Worm (Caenorhabditis elegans): ENCODE measurements around the gene his-4.

Gene his-4

ce11 chrV:16047508-16047907, 7.2 kb upstream of the his-4 start, which contains the start of gene str-198:
Gene str-198 (plus strand): TSS chrV:16047808.
- TF ChIP-seq npax-4 (tag; optimal IDR thresholded peaks at IDR 0.05) = no peak
- TF ChIP-seq ceh-19 (GFP tag; optimal IDR thresholded peaks at IDR 0.05) = no peak
- no peak for TF ChIP-seq hlh-8 (tag; optimal IDR thresholded peaks at IDR 0.05)
- no peak for TF ChIP-seq elt-2 (tag; optimal IDR thresholded peaks at IDR 0.05)
- no peak for TF ChIP-seq ahr-1 (tag; optimal IDR thresholded peaks at IDR 0.05)
- TF ChIP-seq ceh-48 (tag; optimal IDR thresholded peaks at IDR 0.05) = no peak
- TF ChIP-seq K09A11.1 (tag; optimal IDR thresholded peaks at IDR 0.05; ENCODE audit: insufficient read depth) = no peak

ce11 chrV:16047052-16047451, 6.7 kb upstream of the his-4 start:
- TF ChIP-seq ref-2 (tag; optimal IDR thresholded peaks at IDR 0.05) = no peak
- TF ChIP-seq ceh-18 (tag; optimal IDR thresholded peaks at IDR 0.05) = no peak
- TF ChIP-seq ceh-22 (tag; optimal IDR thresholded peaks at IDR 0.05) = no peak
- TF ChIP-seq hlh-6 (tag; optimal IDR thresholded peaks at IDR 0.05) = no peak

ce11 chrV:16046573-16046972, 6.3 kb upstream of the his-4 start, which contains the start of gene ZK285.2:
Gene ZK285.2 (plus strand): TSS chrV:16046873.
- no peak for TF ChIP-seq mec-3 (tag; optimal IDR thresholded peaks at IDR 0.05; ENCODE audit: borderline replicate concordance)
- TF ChIP-seq zip-5 (tag; optimal IDR thresholded peaks at IDR 0.05) = no peak
- no peak for TF ChIP-seq unc-3 (GFP tag; conservative IDR thresholded peaks at IDR 0.05)
- TF ChIP-seq unc-3 (tag; optimal IDR thresholded peaks at IDR 0.05) = no peak
- no peak for TF ChIP-seq nfya-1 (tag; optimal IDR thresholded peaks at IDR 0.05)
- no peak for TF ChIP-seq C08G9.2 (tag; optimal IDR thresholded peaks at IDR 0.05)
- no peak for TF ChIP-seq fax-1 (tag; optimal IDR thresholded peaks at IDR 0.05)
- TF ChIP-seq gmeb-2 (tag; optimal IDR thresholded peaks at IDR 0.05) = no peak
- TF ChIP-seq lim-6 (tag; optimal IDR thresholded peaks at IDR 0.05) = no peak
- TF ChIP-seq ceh-34 (tag; optimal IDR thresholded peaks at IDR 0.05) = no peak
- TF ChIP-seq nhr-232 (tag; optimal IDR thresholded peaks at IDR 0.05) = no peak
- TF ChIP-seq madf-2 (tag; optimal IDR thresholded peaks at IDR 0.05) = no peak

- TF ChIP-seq pha-4 (tag; optimal IDR thresholded peaks at IDR 0.05) (no peak), ceh-30 (tag; optimal IDR thresholded peaks at IDR 0.05) (no peak), tbx-7 (tag; optimal IDR thresholded peaks at IDR 0.05) (no peak), fkh-10 (GFP tag; optimal IDR thresholded peaks at IDR 0.05) (no peak), pqm-1 (tag; optimal IDR thresholded peaks at IDR 0.05) (peak; percentile 0), elt-2 (tag; optimal IDR thresholded peaks at IDR 0.05) (peak; percentile 75), unc-86 (tag; optimal IDR thresholded peaks at IDR 0.05) (no peak), hlh-13 (GFP tag; optimal IDR thresholded peaks at IDR 0.05) (no peak), elt-4 (tag; optimal IDR thresholded peaks at IDR 0.05) (no peak), dve-1 (tag; optimal IDR thresholded peaks at IDR 0.05) (no peak), hlh-8 (tag; optimal IDR thresholded peaks at IDR 0.05) (no peak), lim-6 (tag; optimal IDR thresholded peaks at IDR 0.05) (no peak), ahr-1 (tag; optimal IDR thresholded peaks at IDR 0.05) (no peak), npax-4 (tag; optimal IDR thresholded peaks at IDR 0.05) (no peak), Y22D7AL.16 (tag; optimal IDR thresholded peaks at IDR 0.05) (no peak), rnt-1 (tag; optimal IDR thresholded peaks at IDR 0.05) (no peak)
Measured at ce11 chrV:16045837-16046236, 5.5 kb upstream of the his-4 start, which contains the start of gene T10C6.15. Gene T10C6.15 (minus strand): TSS chrV:16045940.

ce11 chrV:16043686-16044085, 3.4 kb upstream of the his-4 start:
- TF ChIP-seq nfya-1 (tag; optimal IDR thresholded peaks at IDR 0.05) = no peak

- no peak for TF ChIP-seq odd-2 (tag; optimal IDR thresholded peaks at IDR 0.05)
- no peak for TF ChIP-seq nhr-232 (tag; optimal IDR thresholded peaks at IDR 0.05)
- TF ChIP-seq sox-2 (GFP tag; IDR thresholded peaks at IDR 0.05) = no peak
- TF ChIP-seq elt-4 (tag; optimal IDR thresholded peaks at IDR 0.05) = no peak
- TF ChIP-seq K09A11.1 (tag; optimal IDR thresholded peaks at IDR 0.05; ENCODE audit: insufficient read depth) = no peak
- no peak for TF ChIP-seq dve-1 (tag; optimal IDR thresholded peaks at IDR 0.05)
- TF ChIP-seq hlh-13 (GFP tag; optimal IDR thresholded peaks at IDR 0.05) = no peak
- TF ChIP-seq nfya-1 (tag; optimal IDR thresholded peaks at IDR 0.05) = no peak
- no peak for TF ChIP-seq mec-3 (tag; optimal IDR thresholded peaks at IDR 0.05; ENCODE audit: borderline replicate concordance)
- TF ChIP-seq che-1 (tag; optimal IDR thresholded peaks at IDR 0.05) = no peak
- no peak for TF ChIP-seq fkh-6 (tag; optimal IDR thresholded peaks at IDR 0.05)
- no peak for TF ChIP-seq ceh-31 (tag; optimal IDR thresholded peaks at IDR 0.05)
- TF ChIP-seq ceh-9 (tag; optimal IDR thresholded peaks at IDR 0.05) = no peak
- no peak for TF ChIP-seq ceh-6 (GFP tag; optimal IDR thresholded peaks at IDR 0.05)
- no peak for TF ChIP-seq unc-55 (GFP tag; optimal IDR thresholded peaks at IDR 0.05)
- TF ChIP-seq gmeb-2 (tag; optimal IDR thresholded peaks at IDR 0.05) = no peak
Measured at ce11 chrV:16042743-16043014, 2.4 kb upstream of the his-4 start.
